Worm (Caenorhabditis elegans): ENCODE results near the gene srz-12.

DNA sequence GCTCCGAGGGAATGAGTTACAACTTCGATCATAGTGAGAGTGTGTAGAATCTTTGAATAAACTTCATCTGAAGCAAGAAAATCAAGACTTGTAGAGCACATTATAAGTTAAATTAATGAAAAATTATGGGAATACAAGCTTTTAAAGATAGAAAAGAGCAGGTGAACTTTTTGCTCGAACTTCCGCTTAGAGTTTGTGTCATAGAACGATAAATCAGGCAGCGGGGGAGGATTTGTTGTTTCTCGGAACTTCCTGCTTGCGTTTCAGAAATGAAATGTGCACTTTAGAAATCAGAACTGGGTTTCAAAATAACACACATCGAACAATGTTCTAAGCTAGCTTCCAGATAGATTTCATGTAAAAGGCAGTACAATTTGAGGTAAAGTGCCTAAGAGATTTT is 21.4 kb downstream of the srz-12 start, which contains the start of gene srh-149:
- TF ChIP-seq T22C8.4 (GFP tag; IDR thresholded peaks at IDR 0.05) = no peak
- TF ChIP-seq flt-1 (GFP tag; IDR thresholded peaks at IDR 0.05) = no peak
- no peak for TF ChIP-seq med-1 (GFP tag; optimal IDR thresholded peaks at IDR 0.05; ENCODE audit: insufficient read depth)
- no peak for TF ChIP-seq ztf-29 (GFP tag; IDR thresholded peaks at IDR 0.05)

Measured in whole organism, midembryonic.